Fruit fly (Drosophila melanogaster) whole organism: ENCODE data around the gene CG11158.

ENCODE experiments used
- CG8478 ChIP-seq: fragments of >200 bp; optimal IDR thresholded peaks from 2 replicates; lab custom pipeline; 2018; ENCODE audit warnings: inconsistent platforms
- Dll ChIP-seq: fragments of >200 bp; optimal IDR thresholded peaks from 2 replicates; lab custom pipeline; 2017
- EcR ChIP-seq, 2 experiments: fragments of >200 bp; optimal IDR thresholded peaks; 2 replicates each; lab custom pipeline; 2017; ENCODE audit warnings: missing biosample characterization in 2 of 2, missing genetic modification characterization in 2 of 2, missing genetic modification reagents in 2 of 2
- pan ChIP-seq: fragments of >200 bp; optimal IDR thresholded peaks from 2 replicates; lab custom pipeline; 2017
- psq ChIP-seq: fragments of >200 bp; optimal IDR thresholded peaks from 2 replicates; lab custom pipeline; 2017
- usp ChIP-seq: fragments of >200 bp; optimal IDR thresholded peaks from 2 replicates; lab custom pipeline; 2017; ENCODE audit warnings: missing biosample characterization, missing genetic modification characterization, mixed read lengths

CG11158 gene

dm6 chrX:13682652-13683051, at the start of gene CG11158:
Gene CG11158 (plus strand): TSS chrX:13682952.
- TF ChIP-seq pan (lab: Kevin White, UChicago), result no peak
- TF ChIP-seq Dll (lab: Kevin White, UChicago), result no peak
- TF ChIP-seq psq (lab: Kevin White, UChicago), result no peak
- TF ChIP-seq CG8478 (lab: Kevin White, UChicago), result no peak
- TF ChIP-seq usp (GFP tag; lab: Kevin White, UChicago), result no peak
- TF ChIP-seq EcR (GFP tag; optimal IDR thresholded peaks at IDR 0.05; lab: Kevin White, UChicago), result no peak

dm6 chrX:13633298-13633891, 49.4 kb upstream of the CG11158 start:
- no peak for TF ChIP-seq psq (lab: Kevin White, UChicago)
- no peak for TF ChIP-seq Dll (lab: Kevin White, UChicago)

- TF ChIP-seq usp (GFP tag; lab: Kevin White, UChicago) (no peak), Dll (lab: Kevin White, UChicago) (no peak), EcR (GFP tag; optimal IDR thresholded peaks at IDR 0.05; lab: Kevin White, UChicago) (no peak), psq (lab: Kevin White, UChicago) (no peak), CG8478 (lab: Kevin White, UChicago) (no peak), pan (lab: Kevin White, UChicago) (no peak)
Measured at dm6 chrX:13634254-13634999, 48.3 kb upstream of the CG11158 start.

- TF ChIP-seq EcR (GFP tag; optimal IDR thresholded peaks at IDR 0.05; lab: Kevin White, UChicago) (no peak), CG8478 (lab: Kevin White, UChicago) (no peak), pan (lab: Kevin White, UChicago) (no peak), usp (GFP tag; lab: Kevin White, UChicago) (no peak), Dll (lab: Kevin White, UChicago) (no peak), psq (lab: Kevin White, UChicago) (no peak)
Measured at dm6 chrX:13635000-13635368, 47.8 kb upstream of the CG11158 start.

dm6 chrX:13636810-13637209, 45.9 kb upstream of the CG11158 start:
- no peak for TF ChIP-seq usp (GFP tag; lab: Kevin White, UChicago)
- TF ChIP-seq Dll (lab: Kevin White, UChicago), result no peak
- TF ChIP-seq EcR (GFP tag; optimal IDR thresholded peaks at IDR 0.05; lab: Kevin White, UChicago), result no peak
- TF ChIP-seq pan (lab: Kevin White, UChicago), result no peak
- no peak for TF ChIP-seq psq (lab: Kevin White, UChicago)
- TF ChIP-seq CG8478 (lab: Kevin White, UChicago), result no peak

dm6 chrX:13637588-13637987, 45.2 kb upstream of the CG11158 start:
- no peak for TF ChIP-seq EcR (GFP tag; optimal IDR thresholded peaks at IDR 0.05; lab: Kevin White, UChicago)
- TF ChIP-seq CG8478 (lab: Kevin White, UChicago), result no peak
- no peak for TF ChIP-seq usp (GFP tag; lab: Kevin White, UChicago)
- no peak for TF ChIP-seq psq (lab: Kevin White, UChicago)
- no peak for TF ChIP-seq Dll (lab: Kevin White, UChicago)
- no peak for TF ChIP-seq pan (lab: Kevin White, UChicago)

- TF ChIP-seq Dll (lab: Kevin White, UChicago) (no peak), psq (lab: Kevin White, UChicago) (no peak), usp (GFP tag; lab: Kevin White, UChicago) (no peak), pan (lab: Kevin White, UChicago) (no peak), EcR (GFP tag; optimal IDR thresholded peaks at IDR 0.05; lab: Kevin White, UChicago) (no peak), CG8478 (lab: Kevin White, UChicago) (no peak)
Measured at dm6 chrX:13639998-13640691, 42.6 kb upstream of the CG11158 start.

- no peak for TF ChIP-seq psq (lab: Kevin White, UChicago)
- no peak for TF ChIP-seq Dll (lab: Kevin White, UChicago)
- no peak for TF ChIP-seq usp (GFP tag; lab: Kevin White, UChicago)
- no peak for TF ChIP-seq CG8478 (lab: Kevin White, UChicago)
- no peak for TF ChIP-seq pan (lab: Kevin White, UChicago)
- no peak for TF ChIP-seq EcR (GFP tag; optimal IDR thresholded peaks at IDR 0.05; lab: Kevin White, UChicago)
Measured at dm6 chrX:13640692-13641011, 42.1 kb upstream of the CG11158 start.

dm6 chrX:13641115-13641890, 41.4 kb upstream of the CG11158 start:
- no peak for TF ChIP-seq CG8478 (lab: Kevin White, UChicago)
- TF ChIP-seq pan (lab: Kevin White, UChicago), result no peak
- no peak for TF ChIP-seq EcR (GFP tag; optimal IDR thresholded peaks at IDR 0.05; lab: Kevin White, UChicago)
- no peak for TF ChIP-seq psq (lab: Kevin White, UChicago)
- no peak for TF ChIP-seq usp (GFP tag; lab: Kevin White, UChicago)

- TF ChIP-seq usp (GFP tag; lab: Kevin White, UChicago), result no peak
- peak in 1 of 2 experiments; percentile 22 for TF ChIP-seq EcR (GFP tag; optimal IDR thresholded peaks at IDR 0.05; lab: Kevin White, UChicago)
- no peak for TF ChIP-seq psq (lab: Kevin White, UChicago)
- no peak for TF ChIP-seq pan (lab: Kevin White, UChicago)
Measured at dm6 chrX:13641891-13642617, 40.7 kb upstream of the CG11158 start.
